Fruit fly (Drosophila melanogaster) whole organism: ENCODE data around the gene CG46517.
"Not testable (repeated sequence)": the region's sequence is repeated elsewhere in the genome, so short reads cannot be mapped to it uniquely, and the experiment has no call there.

ENCODE experiments used
- Dll ChIP-seq: fragments of >200 bp; optimal IDR thresholded peaks from 2 replicates; lab custom pipeline; 2017
- EcR ChIP-seq, 2 experiments: fragments of >200 bp; optimal IDR thresholded peaks; 2 replicates each; lab custom pipeline; 2017; ENCODE audit warnings: missing biosample characterization in 2 of 2, missing genetic modification characterization in 2 of 2, missing genetic modification reagents in 2 of 2
- psq ChIP-seq: fragments of >200 bp; optimal IDR thresholded peaks from 2 replicates; lab custom pipeline; 2017
- usp ChIP-seq: fragments of >200 bp; optimal IDR thresholded peaks from 2 replicates; lab custom pipeline; 2017; ENCODE audit warnings: missing biosample characterization, missing genetic modification characterization, mixed read lengths

dm6 chrX:22191973-22192372 lies 25.2 kb upstream of the CG46517 start, which contains the start of gene CG46513:
- TF ChIP-seq usp (GFP tag; lab: Kevin White, UChicago); EcR (GFP tag; optimal IDR thresholded peaks at IDR 0.05; lab: Kevin White, UChicago); psq (lab: Kevin White, UChicago); Dll (lab: Kevin White, UChicago): not testable (repeated sequence)
